Fruit fly (Drosophila melanogaster): ENCODE measurements around the gene Eip93F.

DNA sequence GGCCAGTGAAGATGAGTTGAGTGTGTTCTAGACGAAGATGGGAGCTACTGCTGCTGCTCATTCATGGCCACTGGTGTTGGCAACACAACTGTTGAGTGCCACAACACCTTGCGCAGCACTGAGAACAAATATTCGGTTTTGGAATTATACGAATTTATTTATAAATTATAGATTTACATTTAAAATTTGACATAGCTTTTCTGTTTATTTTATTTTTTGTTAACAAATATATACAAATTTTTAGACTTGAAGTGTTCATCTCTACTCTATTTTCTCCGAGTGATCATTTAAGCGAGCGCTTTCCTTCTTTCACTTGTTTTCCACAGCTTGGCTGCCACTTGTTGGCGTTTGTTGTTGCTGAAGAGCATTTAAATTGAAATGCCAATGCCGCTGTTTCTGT lies 38.6 kb downstream of the Eip93F start:
- TF ChIP-seq usp (GFP tag; optimal IDR thresholded peaks at IDR 0.05), result no peak
- no peak for TF ChIP-seq pan (optimal IDR thresholded peaks at IDR 0.05)
- TF ChIP-seq CrebA (GFP tag; optimal IDR thresholded peaks at IDR 0.05; ENCODE audit: borderline replicate concordance), result no peak
- TF ChIP-seq Myc (optimal IDR thresholded peaks at IDR 0.05), result no peak
- TF ChIP-seq h (GFP tag; optimal IDR thresholded peaks at IDR 0.05), result no peak
- no peak for TF ChIP-seq CG9705 (GFP tag; optimal IDR thresholded peaks at IDR 0.05)
- TF ChIP-seq CG32264 (GFP tag; optimal IDR thresholded peaks at IDR 0.05), result no peak
- no peak for TF ChIP-seq Jra (GFP tag; optimal IDR thresholded peaks at IDR 0.05)
- no peak for TF ChIP-seq GATAd (GFP tag; optimal IDR thresholded peaks at IDR 0.05)
- TF ChIP-seq Dfd (GFP tag; optimal IDR thresholded peaks at IDR 0.05), result no peak
- no peak for TF ChIP-seq foxo (GFP tag; optimal IDR thresholded peaks at IDR 0.05)
- TF ChIP-seq lola (GFP tag; optimal IDR thresholded peaks at IDR 0.05), result no peak
- TF ChIP-seq N (GFP tag; optimal IDR thresholded peaks at IDR 0.05), result no peak
